Worm (Caenorhabditis elegans): Measurements from ENCODE around the gene ZK370.6.

The ZK370.6 gene

DNA sequence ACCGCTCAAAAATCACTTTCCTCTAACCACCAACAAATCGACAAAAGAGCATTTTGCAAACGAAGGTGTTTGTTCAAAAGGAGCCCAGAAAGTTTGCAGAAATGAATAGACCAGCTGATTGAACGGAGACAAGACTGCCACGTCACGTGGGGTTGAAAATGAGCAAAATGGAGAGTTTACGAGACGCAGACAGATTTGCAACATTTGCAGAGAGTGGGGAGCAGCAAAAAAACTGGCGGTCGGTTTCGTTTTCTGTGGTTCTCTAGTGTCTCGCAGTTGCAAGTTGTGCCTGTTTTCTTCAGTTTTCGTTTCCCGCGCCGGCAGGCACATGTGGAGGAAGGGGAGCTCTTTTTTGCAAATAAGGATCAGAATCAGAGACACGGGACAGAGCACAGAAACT lies 41.8 kb upstream of the ZK370.6 start:
- TF ChIP-seq sma-9 (GFP tag; optimal IDR thresholded peaks at IDR 0.05) = peak; percentile 88
- TF ChIP-seq sma-9 (tag; optimal IDR thresholded peaks at IDR 0.05) = no peak
- TF ChIP-seq Y55F3AM.14 (GFP tag; optimal IDR thresholded peaks at IDR 0.05) = no peak
- TF ChIP-seq gmeb-1 (tag; optimal IDR thresholded peaks at IDR 0.05) = peak; percentile 18
- no peak for TF ChIP-seq unc-39 (tag; optimal IDR thresholded peaks at IDR 0.05)
- peak; percentile 87 for TF ChIP-seq C34F6.9 (tag; optimal IDR thresholded peaks at IDR 0.05)
- no peak for TF ChIP-seq dmd-4 (tag; optimal IDR thresholded peaks at IDR 0.05)
- peak; percentile 54 for TF ChIP-seq unc-55 (GFP tag; optimal IDR thresholded peaks at IDR 0.05)
- TF ChIP-seq sma-3 (GFP tag; optimal IDR thresholded peaks at IDR 0.05) = no peak
- no peak for TF ChIP-seq lin-39 (tag; optimal IDR thresholded peaks at IDR 0.05)
- TF ChIP-seq ztf-1 (GFP tag; conservative IDR thresholded peaks at IDR 0.05) = no peak
- no peak for TF ChIP-seq ztf-4 (tag; optimal IDR thresholded peaks at IDR 0.05)
- peak; percentile 53 for TF ChIP-seq lin-11 (tag; optimal IDR thresholded peaks at IDR 0.05)
- no peak for TF ChIP-seq ceh-82 (tag; optimal IDR thresholded peaks at IDR 0.05)
- TF ChIP-seq nhr-6 (tag; optimal IDR thresholded peaks at IDR 0.05) = no peak
- no peak for TF ChIP-seq ceh-16 (tag; optimal IDR thresholded peaks at IDR 0.05)
- peak; percentile 57 for TF ChIP-seq fos-1 (tag; optimal IDR thresholded peaks at IDR 0.05)
- no peak for TF ChIP-seq nhr-12 (tag; optimal IDR thresholded peaks at IDR 0.05)
- TF ChIP-seq sem-4 (tag; optimal IDR thresholded peaks at IDR 0.05) = peak; percentile 12
- no peak for TF ChIP-seq nhr-10 (tag; optimal IDR thresholded peaks at IDR 0.05)
- no peak for TF ChIP-seq nhr-11 (tag; optimal IDR thresholded peaks at IDR 0.05)
- TF ChIP-seq skn-1 (tag; optimal IDR thresholded peaks at IDR 0.05) = no peak
- TF ChIP-seq R02D3.7 (tag; optimal IDR thresholded peaks at IDR 0.05) = no peak
- TF ChIP-seq ama-1 (optimal IDR thresholded peaks at IDR 0.05) = no peak
- no peak for TF ChIP-seq nhr-21 (tag; optimal IDR thresholded peaks at IDR 0.05)
- no peak for TF ChIP-seq zag-1 (tag; optimal IDR thresholded peaks at IDR 0.05)
- TF ChIP-seq F13H6.1 (tag; optimal IDR thresholded peaks at IDR 0.05) = peak; percentile 81
- no peak for TF ChIP-seq blmp-1 (tag; optimal IDR thresholded peaks at IDR 0.05; ENCODE audit: insufficient read depth)
- TF ChIP-seq mdl-1 (tag; optimal IDR thresholded peaks at IDR 0.05) = peak; percentile 66 to 86
- TF ChIP-seq elt-3 (tag; optimal IDR thresholded peaks at IDR 0.05) = no peak
- TF ChIP-seq mab-5 (tag; optimal IDR thresholded peaks at IDR 0.05) = no peak
- no peak for TF ChIP-seq snpc-4 (tag; optimal IDR thresholded peaks at IDR 0.05)
- no peak for TF ChIP-seq nhr-23 (tag; optimal IDR thresholded peaks at IDR 0.05)
- no peak for TF ChIP-seq elt-1 (tag; optimal IDR thresholded peaks at IDR 0.05)
- no peak for TF ChIP-seq ztf-11 (tag; optimal IDR thresholded peaks at IDR 0.05)
- TF ChIP-seq nhr-77 (tag; optimal IDR thresholded peaks at IDR 0.05) = no peak
- TF ChIP-seq nhr-129 (tag; optimal IDR thresholded peaks at IDR 0.05) = peak; percentile 91
- TF ChIP-seq unc-62 (GFP tag; optimal IDR thresholded peaks at IDR 0.05) = no peak
- no peak for TF ChIP-seq egl-27 (tag; optimal IDR thresholded peaks at IDR 0.05)
- TF ChIP-seq nhr-237 (tag; optimal IDR thresholded peaks at IDR 0.05) = no peak
- no peak for TF ChIP-seq nhr-25 (tag; optimal IDR thresholded peaks at IDR 0.05)
- no peak for TF ChIP-seq peb-1 (tag; optimal IDR thresholded peaks at IDR 0.05)
- TF ChIP-seq alr-1 (tag; optimal IDR thresholded peaks at IDR 0.05) = no peak
- peak in 1 of 2 experiments; percentile 59 for TF ChIP-seq lsy-2 (tag; optimal IDR thresholded peaks at IDR 0.05)
- TF ChIP-seq aly-2 (tag; optimal IDR thresholded peaks at IDR 0.05) = no peak
- TF ChIP-seq lin-13 (GFP tag; optimal IDR thresholded peaks at IDR 0.05) = no peak
- TF ChIP-seq ZK546.5 (tag; optimal IDR thresholded peaks at IDR 0.05) = no peak
- TF ChIP-seq mbf-1 (tag; optimal IDR thresholded peaks at IDR 0.05) = no peak
- peak; percentile 93 for TF ChIP-seq crh-2 (tag; optimal IDR thresholded peaks at IDR 0.05)

- TF ChIP-seq nhr-10 (tag; optimal IDR thresholded peaks at IDR 0.05) (no peak), unc-55 (GFP tag; optimal IDR thresholded peaks at IDR 0.05) (peak; percentile 49), C34F6.9 (tag; optimal IDR thresholded peaks at IDR 0.05) (peak; percentile 32)
Observed at ce11 chrIII:8784500-8784899, 40.9 kb upstream of the ZK370.6 start.
